Fruit fly (Drosophila melanogaster) whole organism, embryonic: ENCODE measurements around the gene Fmr1.

Source experiments
- Atf3 ChIP-seq: fragments of 200-800 bp; sonication (Bioruptor generic); optimal IDR thresholded peaks from 3 replicates; lab custom pipeline; 2016; ENCODE audit warnings: missing biosample characterization, missing genetic modification characterization
- Bteb2 ChIP-seq: fragments of 200-800 bp; sonication (Bioruptor generic); optimal IDR thresholded peaks from 2 replicates; lab custom pipeline; 2016; ENCODE audit warnings: missing biosample characterization, missing genetic modification characterization
- CG10209 ChIP-seq: fragments of 200-800 bp; sonication (Bioruptor generic); optimal IDR thresholded peaks from 3 replicates; lab custom pipeline; 2017; ENCODE audit warnings: missing biosample characterization, mild to moderate bottlenecking, missing genetic modification characterization, missing genetic modification reagents
- CG10267 ChIP-seq: fragments of 200-800 bp; sonication (Bioruptor generic); optimal IDR thresholded peaks from 2 replicates; lab custom pipeline; 2018; ENCODE audit warnings: missing biosample characterization, mild to moderate bottlenecking, missing genetic modification characterization, moderate library complexity
- CG10366 ChIP-seq: fragments of 200-800 bp; sonication (Bioruptor generic); IDR thresholded peaks from 2 replicates; pipeline ENCODE4 v1.3.6; 2022; ENCODE audit warnings: missing biosample characterization, missing genetic modification characterization
- CG11504 ChIP-seq: fragments of 200-800 bp; sonication (Bioruptor generic); optimal IDR thresholded peaks from 3 replicates; lab custom pipeline; 2019; ENCODE audit warnings: missing biosample characterization, mild to moderate bottlenecking, missing genetic modification characterization, moderate library complexity
- CG12219 ChIP-seq: fragments of 200-800 bp; sonication (Bioruptor generic); optimal IDR thresholded peaks from 3 replicates; lab custom pipeline; 2018; ENCODE audit warnings: missing biosample characterization, mild to moderate bottlenecking, missing genetic modification characterization
- CG14050 ChIP-seq: fragments of 200-800 bp; sonication (Bioruptor generic); IDR thresholded peaks from 3 replicates; pipeline ENCODE4 v1.3.6; 2022; ENCODE audit warnings: missing biosample characterization, missing genetic modification characterization
- CG14667 ChIP-seq: fragments of 200-800 bp; sonication (Bioruptor generic); IDR thresholded peaks from 2 replicates; pipeline ENCODE4 v1.3.6; 2022; ENCODE audit warnings: missing biosample characterization, missing genetic modification characterization
- CG15011 ChIP-seq: fragments of 200-800 bp; sonication (Bioruptor generic); optimal IDR thresholded peaks from 3 replicates; lab custom pipeline; 2018; ENCODE audit warnings: missing biosample characterization, mild to moderate bottlenecking, missing genetic modification characterization
- CG15269 ChIP-seq: fragments of 200-800 bp; sonication (Bioruptor generic); optimal IDR thresholded peaks from 2 replicates; lab custom pipeline; 2018; ENCODE audit warnings: missing biosample characterization, mild to moderate bottlenecking, missing genetic modification characterization, moderate library complexity
- CG15514 ChIP-seq: fragments of 200-800 bp; sonication (Bioruptor generic); optimal IDR thresholded peaks from 3 replicates; lab custom pipeline; 2017; ENCODE audit warnings: missing biosample characterization, missing genetic modification characterization, mild to moderate bottlenecking, moderate library complexity, missing genetic modification reagents
- CG17385 ChIP-seq: fragments of 200-800 bp; sonication (Bioruptor generic); optimal IDR thresholded peaks from 3 replicates; lab custom pipeline; 2018; ENCODE audit warnings: missing biosample characterization, mild to moderate bottlenecking, missing genetic modification characterization
- CG18764 ChIP-seq: fragments of 200-800 bp; sonication (Bioruptor generic); optimal IDR thresholded peaks from 3 replicates; lab custom pipeline; 2016; ENCODE audit warnings: missing biosample characterization, missing genetic modification characterization
- CG2120 ChIP-seq: fragments of 200-800 bp; sonication (Bioruptor generic); optimal IDR thresholded peaks from 3 replicates; lab custom pipeline; 2016; ENCODE audit warnings: missing biosample characterization, missing genetic modification characterization
- CG30403 ChIP-seq: fragments of 200-800 bp; sonication (Bioruptor generic); optimal IDR thresholded peaks from 3 replicates; lab custom pipeline; 2016; ENCODE audit warnings: missing biosample characterization, missing genetic modification characterization
- CG31388 ChIP-seq: fragments of 200-800 bp; sonication (Bioruptor generic); optimal IDR thresholded peaks from 2 replicates; lab custom pipeline; 2016; ENCODE audit warnings: missing biosample characterization, missing genetic modification characterization
- CG3847 ChIP-seq: fragments of 200-800 bp; sonication (Bioruptor generic); IDR thresholded peaks from 2 replicates; pipeline ENCODE4 v1.3.6; 2022; ENCODE audit warnings: missing biosample characterization, missing genetic modification characterization
- CG4730 ChIP-seq: fragments of 200-800 bp; sonication (Bioruptor generic); IDR thresholded peaks from 2 replicates; pipeline ENCODE4 v1.3.6; 2022; ENCODE audit warnings: missing biosample characterization, missing genetic modification characterization
- CG5180 ChIP-seq: fragments of 200-800 bp; sonication (Bioruptor generic); optimal IDR thresholded peaks from 3 replicates; lab custom pipeline; 2017; ENCODE audit warnings: missing biosample characterization, missing genetic modification characterization, mild to moderate bottlenecking, moderate library complexity, missing genetic modification reagents
- CG6689 ChIP-seq: fragments of 200-800 bp; sonication (Bioruptor generic); IDR thresholded peaks from 2 replicates; pipeline ENCODE4 v1.3.6; 2022; ENCODE audit warnings: missing biosample characterization, missing genetic modification characterization
- CG6854 ChIP-seq: fragments of 200-800 bp; sonication (Bioruptor generic); optimal IDR thresholded peaks from 3 replicates; lab custom pipeline; 2017; ENCODE audit warnings: missing biosample characterization, mild to moderate bottlenecking, missing genetic modification characterization
- CG7357 ChIP-seq: fragments of 200-800 bp; sonication (Bioruptor generic); IDR thresholded peaks from 3 replicates; pipeline ENCODE4 v1.3.6; 2022; ENCODE audit warnings: missing biosample characterization, missing genetic modification characterization
- CG8089 ChIP-seq: fragments of 200-800 bp; sonication (Bioruptor generic); optimal IDR thresholded peaks from 3 replicates; lab custom pipeline; 2016; ENCODE audit warnings: missing biosample characterization, missing genetic modification characterization
- CG8388 ChIP-seq: fragments of 200-800 bp; sonication (Bioruptor generic); optimal IDR thresholded peaks from 2 replicates; lab custom pipeline; 2019; ENCODE audit warnings: missing biosample characterization, mild to moderate bottlenecking, missing genetic modification characterization, moderate library complexity
- Camta ChIP-seq: fragments of 200-800 bp; sonication (Bioruptor generic); optimal IDR thresholded peaks from 2 replicates; lab custom pipeline; 2016; ENCODE audit warnings: missing biosample characterization, missing genetic modification characterization
- E2f1 ChIP-seq: fragments of 200-800 bp; sonication (Bioruptor generic); IDR thresholded peaks from 2 replicates; pipeline ENCODE4 v1.3.6; 2022; ENCODE audit warnings: missing biosample characterization, missing genetic modification characterization
- Ets97D ChIP-seq: fragments of 200-800 bp; sonication (Bioruptor generic); optimal IDR thresholded peaks from 3 replicates; lab custom pipeline; 2016; ENCODE audit warnings: missing biosample characterization, missing genetic modification characterization
- H2.0 ChIP-seq: fragments of 200-800 bp; sonication (Bioruptor generic); IDR thresholded peaks from 2 replicates; pipeline ENCODE4 v1.3.6; 2022; ENCODE audit warnings: missing biosample characterization, missing genetic modification characterization
- HLH3B ChIP-seq: fragments of 200-800 bp; sonication (Bioruptor generic); IDR thresholded peaks from 2 replicates; pipeline ENCODE4 v1.3.6; 2022; ENCODE audit warnings: missing biosample characterization, missing genetic modification characterization
- HmgZ ChIP-seq: fragments of 200-800 bp; sonication (Bioruptor generic); optimal IDR thresholded peaks from 2 replicates; lab custom pipeline; 2018; ENCODE audit warnings: missing biosample characterization, mild to moderate bottlenecking, missing genetic modification characterization
- Jarid2 ChIP-seq: fragments of 200-800 bp; sonication (Bioruptor generic); optimal IDR thresholded peaks from 3 replicates; lab custom pipeline; 2017; ENCODE audit warnings: mild to moderate bottlenecking, missing biosample characterization, missing genetic modification reagents, missing genetic modification characterization
- Nf-YC ChIP-seq: fragments of 200-800 bp; optimal IDR thresholded peaks from 3 replicates; lab custom pipeline; 2019; ENCODE audit warnings: missing biosample characterization, mild to moderate bottlenecking, missing genetic modification characterization, moderate library complexity
- Pdp1 ChIP-seq, 2 experiments: fragments of 200-800 bp; sonication (Bioruptor generic); optimal IDR thresholded peaks; 3 replicates each; lab custom pipeline; 2016; ENCODE audit warnings: missing biosample characterization in 2 of 2, missing genetic modification characterization in 2 of 2, mild to moderate bottlenecking in 1 of 2, moderate library complexity in 1 of 2
- Rx ChIP-seq: fragments of 200-800 bp; sonication (Bioruptor generic); IDR thresholded peaks from 2 replicates; pipeline ENCODE4 v1.3.6; 2022; ENCODE audit warnings: missing biosample characterization, missing genetic modification characterization
- Sry-δ ChIP-seq: fragments of 200-800 bp; sonication (Bioruptor generic); optimal IDR thresholded peaks from 2 replicates; lab custom pipeline; 2016; ENCODE audit warnings: missing biosample characterization, missing genetic modification characterization
- Ssrp ChIP-seq: fragments of 200-800 bp; sonication (Bioruptor generic); optimal IDR thresholded peaks from 2 replicates; lab custom pipeline; 2018; ENCODE audit warnings: missing biosample characterization, mild to moderate bottlenecking, missing genetic modification characterization, moderate library complexity
- Vsx1 ChIP-seq: fragments of 200-800 bp; sonication (Bioruptor generic); optimal IDR thresholded peaks from 2 replicates; lab custom pipeline; 2017; ENCODE audit warnings: missing biosample characterization, mild to moderate bottlenecking, missing genetic modification characterization, missing genetic modification reagents
- ase ChIP-seq: fragments of 200-800 bp; sonication (Bioruptor generic); IDR thresholded peaks from 3 replicates; pipeline ENCODE4 v1.3.6; 2022; ENCODE audit warnings: missing biosample characterization, missing genetic modification characterization
- bcd ChIP-seq: fragments of 200-800 bp; sonication (Bioruptor generic); optimal IDR thresholded peaks from 2 replicates; lab custom pipeline; 2017; ENCODE audit warnings: missing biosample characterization, mild to moderate bottlenecking, missing genetic modification characterization
- btn ChIP-seq: fragments of 200-800 bp; sonication (Bioruptor generic); optimal IDR thresholded peaks from 2 replicates; lab custom pipeline; 2016; ENCODE audit warnings: missing biosample characterization, missing genetic modification characterization
- corto ChIP-seq: fragments of 200-800 bp; sonication (Bioruptor generic); optimal IDR thresholded peaks from 2 replicates; lab custom pipeline; 2016; ENCODE audit warnings: missing biosample characterization, mild to moderate bottlenecking, missing genetic modification characterization, moderate library complexity
- fd3F ChIP-seq: fragments of 200-800 bp; sonication (Bioruptor generic); optimal IDR thresholded peaks from 2 replicates; lab custom pipeline; 2018; ENCODE audit warnings: missing biosample characterization, mild to moderate bottlenecking, missing genetic modification characterization, moderate library complexity
- gem ChIP-seq: fragments of 200-800 bp; sonication (Bioruptor generic); optimal IDR thresholded peaks from 2 replicates; lab custom pipeline; 2019; ENCODE audit warnings: missing biosample characterization, mild to moderate bottlenecking, missing genetic modification characterization, moderate library complexity
- klu ChIP-seq: fragments of 200-800 bp; sonication (Bioruptor generic); IDR thresholded peaks from 2 replicates; pipeline ENCODE4 v1.3.6; 2022; ENCODE audit warnings: missing biosample characterization, missing genetic modification characterization
- lmd ChIP-seq: fragments of 200-800 bp; sonication (Bioruptor generic); IDR thresholded peaks from 2 replicates; pipeline ENCODE4 v1.3.6; 2022; ENCODE audit warnings: missing biosample characterization, missing genetic modification characterization
- pb ChIP-seq: fragments of 200-800 bp; sonication (Bioruptor generic); optimal IDR thresholded peaks from 3 replicates; lab custom pipeline; 2016; ENCODE audit warnings: missing biosample characterization, missing genetic modification characterization
- pho ChIP-seq: fragments of 200-800 bp; sonication (Bioruptor generic); optimal IDR thresholded peaks from 2 replicates; lab custom pipeline; 2016; ENCODE audit warnings: missing biosample characterization, missing genetic modification characterization
- ranshi ChIP-seq: fragments of 200-800 bp; sonication (Bioruptor generic); IDR thresholded peaks from 2 replicates; pipeline ENCODE4 v1.3.6; 2022; ENCODE audit warnings: missing biosample characterization, missing genetic modification characterization
- twi ChIP-seq: fragments of 200-800 bp; optimal IDR thresholded peaks from 2 replicates; lab custom pipeline; 2019; ENCODE audit warnings: missing biosample characterization, mild to moderate bottlenecking, missing genetic modification characterization, moderate library complexity
- zfh1 ChIP-seq: fragments of 200-800 bp; sonication (Bioruptor generic); IDR thresholded peaks from 3 replicates; pipeline ENCODE4 v1.3.6; 2022; ENCODE audit warnings: missing biosample characterization, missing genetic modification characterization

Fmr1 gene

DNA sequence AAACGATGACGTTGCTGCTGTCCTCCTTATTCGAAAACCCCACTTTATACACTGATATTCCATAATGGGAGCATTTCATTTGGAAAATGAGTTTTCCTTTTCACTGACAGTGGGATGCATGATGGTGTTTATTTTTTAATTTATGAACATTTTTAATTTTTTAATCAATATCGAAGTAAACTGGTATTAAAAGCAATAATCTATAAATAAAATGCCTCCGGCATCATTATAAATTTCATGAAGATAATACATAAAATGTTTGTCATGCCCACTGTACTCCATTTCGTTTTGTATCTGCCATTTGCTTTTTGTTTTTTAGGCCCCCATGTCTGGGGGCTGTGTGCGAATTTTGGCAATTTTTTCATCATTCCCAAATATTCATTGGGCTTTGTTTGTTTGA is 20.2 kb upstream of the Fmr1 start (continued):
- TF ChIP-seq Ssrp (tag; lab: Kevin White, UChicago) (peak; percentile 43), Nf-YC (tag; lab: Kevin White, UChicago) (peak; percentile 5), Rx (GFP tag; lab: Robert Waterston, UW) (peak; percentile 51), CG14050 (GFP tag; lab: Robert Waterston, UW) (peak; percentile 46; the same call in 2 of the 3 replicates), CG6689 (GFP tag; lab: Robert Waterston, UW) (peak; percentile 80), CG14667 (GFP tag; lab: Robert Waterston, UW) (no peak; the same call in 1 of the 2 replicates), ase (no peak), CG15269 (tag; lab: Kevin White, UChicago) (peak; percentile 76), CG15514 (peak; percentile 38), Atf3 (GFP tag; lab: Kevin White, UChicago) (no peak), CG8089 (GFP tag; lab: Kevin White, UChicago) (no peak), CG2120 (GFP tag; lab: Kevin White, UChicago) (peak; percentile 81), fd3F (GFP tag; lab: Kevin White, UChicago) (peak; percentile 51), HLH3B (GFP tag; lab: Robert Waterston, UW) (peak; percentile 64), twi (no peak), CG3847 (peak; percentile 60), CG12219 (peak; percentile 21), CG7357 (0 out of 3 replicates have a peak, but pooled peaks have one; percentile 53), CG31388 (GFP tag; lab: Kevin White, UChicago) (no peak), CG8388 (GFP tag; lab: Kevin White, UChicago) (peak; percentile 60), Camta (GFP tag; lab: Kevin White, UChicago) (peak; percentile 30), btn (GFP tag; lab: Kevin White, UChicago) (no peak), CG6854 (peak; percentile 15), CG4730 (GFP tag; lab: Robert Waterston, UW) (peak; percentile 36; the same call in 1 of the 2 replicates), corto (GFP tag; lab: Kevin White, UChicago) (no peak), zfh1 (GFP tag; lab: Robert Waterston, UW) (peak; percentile 55; the same call in 1 of the 3 replicates), HmgZ (tag; lab: Kevin White, UChicago) (peak; percentile 26), ranshi (0 out of 2 replicates have a peak, but pooled peaks have one; percentile 48), Ets97D (GFP tag; lab: Kevin White, UChicago) (no peak), CG17385 (peak; percentile 67), pho (GFP tag; lab: Kevin White, UChicago) (peak; percentile 6), Sry-δ (GFP tag; lab: Kevin White, UChicago) (no peak), Pdp1 (GFP tag; optimal IDR thresholded peaks at IDR 0.05; lab: Kevin White, UChicago) (peak; percentile 18 to 46), pb (GFP tag; lab: Kevin White, UChicago) (no peak), E2f1 (GFP tag; lab: Robert Waterston, UW) (peak; percentile 65), CG10267 (tag; lab: Kevin White, UChicago) (peak; percentile 52), klu (GFP tag; lab: Robert Waterston, UW) (no peak), Jarid2 (no peak), CG11504 (peak; percentile 78), lmd (GFP tag; lab: Robert Waterston, UW) (peak; percentile 75), CG5180 (peak; percentile 11), CG30403 (GFP tag; lab: Kevin White, UChicago) (peak; percentile 60), CG10209 (GFP tag; lab: Kevin White, UChicago) (peak; percentile 26), CG10366 (peak; percentile 66), CG18764 (GFP tag; lab: Kevin White, UChicago) (peak; percentile 43), CG15011 (GFP tag; lab: Kevin White, UChicago) (peak; percentile 37), H2.0 (peak; percentile 48), gem (tag; lab: Kevin White, UChicago) (peak; percentile 82), bcd (GFP tag; lab: Kevin White, UChicago) (peak; percentile 39), Vsx1 (GFP tag; lab: Kevin White, UChicago) (no peak), Bteb2 (GFP tag; lab: Kevin White, UChicago) (peak; percentile 43)
